Fruit fly (Drosophila melanogaster) S2 (cell line): ENCODE results near the gene sog.

ENCODE experiments used
- CG8478 ChIP-seq: fragments of >200 bp; optimal IDR thresholded peaks from 2 replicates; lab custom pipeline; 2018
- CTCF ChIP-seq, 2 experiments: fragments of >200 bp; optimal IDR thresholded peaks; 2 replicates each; lab custom pipeline; 2018

dm6 chrX:15591721-15592491 is 41.3 kb downstream of the sog start:
- TF ChIP-seq CG8478 (lab: Kevin White, UChicago) = no peak
- no peak for TF ChIP-seq CTCF (optimal IDR thresholded peaks at IDR 0.05; lab: Kevin White, UChicago)
